Worm (Caenorhabditis elegans) whole organism, late embryonic: Measurements from ENCODE around the gene C26D10.4.

Experiments used
- C08G9.2 ChIP-seq: sonication (generic microtip); optimal IDR thresholded peaks from 2 replicates; lab custom pipeline; 2016; ENCODE audit warnings: mild to moderate bottlenecking, missing genetic modification characterization, moderate library complexity, missing compliant biosample characterization
- K02D7.2 ChIP-seq: sonication (generic microtip); optimal IDR thresholded peaks from 2 replicates; lab custom pipeline; 2017; ENCODE audit warnings: mild to moderate bottlenecking, missing genetic modification characterization, missing compliant biosample characterization
- K09A11.1 ChIP-seq: sonication (generic microtip); optimal IDR thresholded peaks from 2 replicates; lab custom pipeline; 2017; ENCODE audit warnings: antibody characterized with exemption, mild to moderate bottlenecking, missing genetic modification characterization, missing compliant biosample characterization; ENCODE audit not compliant: insufficient read depth
- T23F11.4 ChIP-seq: fragments of 200-800 bp; sonication (Bioruptor generic); optimal IDR thresholded peaks from 2 replicates; lab custom pipeline; 2018; ENCODE audit warnings: mild to moderate bottlenecking, missing genetic modification characterization, missing compliant biosample characterization
- ahr-1 ChIP-seq: sonication (generic microtip); optimal IDR thresholded peaks from 2 replicates; lab custom pipeline; 2016; ENCODE audit warnings: missing genetic modification characterization, missing compliant biosample characterization
- ama-1 ChIP-seq: fragments of 150-350 bp; optimal IDR thresholded peaks from 2 replicates; lab custom pipeline; 2014
- ceh-14 ChIP-seq: sonication (generic microtip); optimal IDR thresholded peaks from 2 replicates; lab custom pipeline; 2016; ENCODE audit warnings: missing genotype, missing genetic modification characterization, missing compliant biosample characterization
- ceh-18 ChIP-seq: sonication (generic microtip); optimal IDR thresholded peaks from 2 replicates; lab custom pipeline; 2016; ENCODE audit warnings: missing genetic modification characterization, missing compliant biosample characterization
- ceh-2 ChIP-seq: sonication (generic microtip); optimal IDR thresholded peaks from 2 replicates; lab custom pipeline; 2016; ENCODE audit warnings: missing genotype, missing genetic modification characterization, missing compliant biosample characterization
- ceh-24 ChIP-seq: sonication (generic microtip); optimal IDR thresholded peaks from 2 replicates; lab custom pipeline; 2016; ENCODE audit warnings: mild to moderate bottlenecking, missing genetic modification characterization, missing compliant biosample characterization
- ceh-45 ChIP-seq: fragments of 200-800 bp; sonication (Bioruptor generic); IDR thresholded peaks from 2 replicates; pipeline ENCODE4 v1.3.6; 2022; ENCODE audit warnings: missing genetic modification reagents, missing genetic modification characterization, missing compliant biosample characterization
- ceh-48 ChIP-seq: sonication (generic microtip); optimal IDR thresholded peaks from 2 replicates; lab custom pipeline; 2016; ENCODE audit warnings: missing genetic modification characterization, inconsistent platforms, missing compliant biosample characterization
- ceh-9 ChIP-seq: sonication (generic microtip); optimal IDR thresholded peaks from 2 replicates; lab custom pipeline; 2016; ENCODE audit warnings: mild to moderate bottlenecking, missing genetic modification characterization, inconsistent platforms, missing compliant biosample characterization
- che-1 ChIP-seq: sonication (generic microtip); optimal IDR thresholded peaks from 2 replicates; lab custom pipeline; 2016; ENCODE audit warnings: mild to moderate bottlenecking, missing genetic modification characterization, missing compliant biosample characterization
- elt-2 ChIP-seq: sonication (generic microtip); optimal IDR thresholded peaks from 2 replicates; lab custom pipeline; 2016; ENCODE audit warnings: missing genetic modification reagents, missing genetic modification characterization, missing compliant biosample characterization
- elt-4 ChIP-seq: sonication (generic microtip); optimal IDR thresholded peaks from 2 replicates; lab custom pipeline; 2016; ENCODE audit warnings: missing genetic modification characterization, missing compliant biosample characterization
- fax-1 ChIP-seq: sonication (generic microtip); optimal IDR thresholded peaks from 2 replicates; lab custom pipeline; 2016; ENCODE audit warnings: missing genotype, missing genetic modification characterization, missing compliant biosample characterization
- gmeb-2 ChIP-seq: sonication (generic microtip); optimal IDR thresholded peaks from 2 replicates; lab custom pipeline; 2016; ENCODE audit warnings: missing genetic modification characterization, inconsistent platforms, missing compliant biosample characterization
- hlh-6 ChIP-seq: sonication (generic microtip); optimal IDR thresholded peaks from 2 replicates; lab custom pipeline; 2016; ENCODE audit warnings: missing genotype, missing genetic modification characterization, missing compliant biosample characterization
- hlh-8 ChIP-seq: sonication (generic microtip); optimal IDR thresholded peaks from 2 replicates; lab custom pipeline; 2016; ENCODE audit warnings: missing genotype, missing genetic modification characterization, missing compliant biosample characterization
- lim-6 ChIP-seq: sonication (generic microtip); optimal IDR thresholded peaks from 2 replicates; lab custom pipeline; 2016; ENCODE audit warnings: missing genetic modification characterization, missing compliant biosample characterization
- mec-3 ChIP-seq: sonication (generic microtip); optimal IDR thresholded peaks from 2 replicates; lab custom pipeline; 2016; ENCODE audit warnings: borderline replicate concordance, missing genetic modification characterization, missing compliant biosample characterization
- nfya-1 ChIP-seq: sonication (generic microtip); optimal IDR thresholded peaks from 2 replicates; lab custom pipeline; 2017; ENCODE audit warnings: missing genetic modification characterization, mild to moderate bottlenecking, missing compliant biosample characterization, antibody characterized with exemption, moderate library complexity
- nhr-11 ChIP-seq: fragments of 150-350 bp; optimal IDR thresholded peaks from 2 replicates; lab custom pipeline; 2014; ENCODE audit warnings: missing biosample characterization, missing genetic modification characterization
- nhr-232 ChIP-seq: sonication (generic microtip); optimal IDR thresholded peaks from 2 replicates; lab custom pipeline; 2016; ENCODE audit warnings: missing genetic modification characterization, missing compliant biosample characterization
- odd-2 ChIP-seq: sonication (generic microtip); optimal IDR thresholded peaks from 2 replicates; lab custom pipeline; 2017; ENCODE audit warnings: antibody characterized with exemption, mild to moderate bottlenecking, missing genetic modification characterization, missing compliant biosample characterization
- pat-9 ChIP-seq: fragments of 200-800 bp; sonication (Bioruptor generic); optimal IDR thresholded peaks from 2 replicates; lab custom pipeline; 2018; ENCODE audit warnings: mild to moderate bottlenecking, missing genetic modification characterization, moderate library complexity, missing compliant biosample characterization
- pax-1 ChIP-seq: fragments of 150-350 bp; optimal IDR thresholded peaks from 2 replicates; lab custom pipeline; 2014; ENCODE audit warnings: missing biosample characterization, missing genetic modification characterization
- pha-2 ChIP-seq: sonication (generic microtip); optimal IDR thresholded peaks from 2 replicates; lab custom pipeline; 2017; ENCODE audit warnings: mild to moderate bottlenecking, missing genetic modification characterization, missing compliant biosample characterization
- pqm-1 ChIP-seq: sonication (generic microtip); optimal IDR thresholded peaks from 2 replicates; lab custom pipeline; 2016; ENCODE audit warnings: missing genetic modification characterization, missing compliant biosample characterization
- ref-2 ChIP-seq: sonication (generic microtip); optimal IDR thresholded peaks from 2 replicates; lab custom pipeline; 2016; ENCODE audit warnings: missing genetic modification characterization, missing compliant biosample characterization
- rnt-1 ChIP-seq: sonication (generic microtip); optimal IDR thresholded peaks from 2 replicates; lab custom pipeline; 2016; ENCODE audit warnings: missing genetic modification characterization, missing compliant biosample characterization
- sox-2 ChIP-seq: fragments of 200-800 bp; sonication (Bioruptor generic); IDR thresholded peaks from 2 replicates; pipeline ENCODE4 v1.3.6; 2022; ENCODE audit warnings: missing genetic modification reagents, missing genetic modification characterization, missing compliant biosample characterization
- sox-4 ChIP-seq: sonication (generic microtip); optimal IDR thresholded peaks from 2 replicates; lab custom pipeline; 2017; ENCODE audit warnings: mild to moderate bottlenecking, missing genetic modification characterization, inconsistent platforms, missing compliant biosample characterization
- syd-9 ChIP-seq: sonication (generic microtip); optimal IDR thresholded peaks from 2 replicates; lab custom pipeline; 2016; ENCODE audit warnings: mild to moderate bottlenecking, missing genetic modification characterization, moderate library complexity, missing compliant biosample characterization
- tbx-7 ChIP-seq: sonication (generic microtip); optimal IDR thresholded peaks from 2 replicates; lab custom pipeline; 2016; ENCODE audit warnings: missing genotype, missing genetic modification characterization, missing compliant biosample characterization
- ttx-3 ChIP-seq: sonication (generic microtip); optimal IDR thresholded peaks from 2 replicates; lab custom pipeline; 2016; ENCODE audit warnings: missing genetic modification reagents, missing genetic modification characterization, missing compliant biosample characterization
- unc-42 ChIP-seq: sonication (generic microtip); optimal IDR thresholded peaks from 2 replicates; lab custom pipeline; 2016; ENCODE audit warnings: missing genotype, missing genetic modification characterization, missing compliant biosample characterization
- unc-86 ChIP-seq: sonication (generic microtip); optimal IDR thresholded peaks from 2 replicates; lab custom pipeline; 2016; ENCODE audit warnings: missing genetic modification characterization, missing compliant biosample characterization
- zip-5 ChIP-seq: sonication (generic microtip); optimal IDR thresholded peaks from 2 replicates; lab custom pipeline; 2016; ENCODE audit warnings: missing genetic modification characterization, missing compliant biosample characterization

Gene C26D10.4

DNA sequence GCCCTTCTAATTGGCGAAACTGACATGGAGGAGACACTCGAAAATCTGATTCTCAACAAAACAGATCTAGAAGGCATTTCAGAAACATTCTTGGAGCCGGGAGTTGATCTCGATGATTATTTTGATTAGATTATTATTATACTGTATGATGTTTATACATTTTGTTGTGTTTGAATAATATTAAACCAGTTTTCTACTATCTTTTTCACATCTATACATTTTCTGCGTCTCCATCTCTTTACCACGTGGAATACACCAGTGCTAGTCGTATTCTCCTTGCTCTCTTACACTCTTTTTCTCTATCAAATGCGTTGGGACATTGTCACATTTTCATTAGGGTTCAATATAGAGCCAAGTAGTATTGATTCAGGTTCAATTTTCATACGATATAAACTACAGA lies at the start of gene C26D10.4:
TSS of gene C26D10.4 (plus strand) at position 301 of the 400 bp plus-strand sequence.
- TF ChIP-seq K09A11.1 (tag; lab: Kevin White, UChicago): no peak
- no peak for TF ChIP-seq fax-1
- no peak for TF ChIP-seq tbx-7 (tag; lab: Kevin White, UChicago)
- TF ChIP-seq ttx-3 (tag; lab: Kevin White, UChicago): no peak
- no peak for TF ChIP-seq che-1 (tag; lab: Kevin White, UChicago)
- no peak for TF ChIP-seq lim-6 (tag; lab: Kevin White, UChicago)
- TF ChIP-seq ceh-2 (tag; lab: Kevin White, UChicago): no peak
- no peak for TF ChIP-seq ama-1 (lab: Kevin White, UChicago)

DNA sequence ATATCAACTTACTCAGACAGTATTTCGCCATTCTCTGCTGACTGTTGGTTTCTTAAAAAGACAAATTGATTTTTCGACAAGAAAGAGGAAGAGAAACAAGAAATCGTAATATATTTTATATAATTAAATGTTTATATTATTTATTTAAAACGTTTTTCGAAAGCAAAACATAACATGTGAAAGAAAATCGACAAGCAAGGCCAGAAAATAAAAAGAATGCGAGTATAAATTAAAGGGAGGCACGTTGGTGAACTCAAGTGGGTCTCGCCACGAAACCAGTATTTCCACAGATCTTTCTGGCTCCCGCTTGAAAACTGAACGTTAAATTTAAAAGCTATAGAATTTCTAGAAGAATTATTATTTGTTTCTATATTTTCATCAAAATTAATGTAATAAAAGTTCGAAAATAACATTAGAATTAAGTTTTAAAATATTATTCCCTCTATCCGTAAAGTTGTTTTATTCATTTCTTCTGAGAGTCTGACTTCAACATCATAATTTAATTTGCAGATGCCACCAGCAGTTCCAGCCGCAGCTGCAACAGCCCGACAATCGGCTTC lies 46.3 kb upstream of the C26D10.4 start, which contains the start of the genes nst-1 and cct-4:
TSS of gene nst-1 (minus strand) at position 51 of the 560 bp plus-strand sequence.
TSS of gene cct-4 (plus strand) at position 510 of the 560 bp plus-strand sequence.
- TF ChIP-seq lim-6 (tag; lab: Kevin White, UChicago): no peak
- TF ChIP-seq pqm-1 (tag; lab: Kevin White, UChicago): no peak
- TF ChIP-seq nfya-1 (tag; lab: Kevin White, UChicago): no peak
- TF ChIP-seq nhr-11 (tag; lab: Kevin White, UChicago): no peak
- TF ChIP-seq K02D7.2 (tag; lab: Kevin White, UChicago): no peak
- TF ChIP-seq ceh-9 (tag; lab: Kevin White, UChicago): no peak
- TF ChIP-seq pax-1 (tag; lab: Kevin White, UChicago): no peak
- TF ChIP-seq unc-42 (tag; lab: Kevin White, UChicago): no peak
- TF ChIP-seq nhr-232 (tag; lab: Kevin White, UChicago): no peak

DNA sequence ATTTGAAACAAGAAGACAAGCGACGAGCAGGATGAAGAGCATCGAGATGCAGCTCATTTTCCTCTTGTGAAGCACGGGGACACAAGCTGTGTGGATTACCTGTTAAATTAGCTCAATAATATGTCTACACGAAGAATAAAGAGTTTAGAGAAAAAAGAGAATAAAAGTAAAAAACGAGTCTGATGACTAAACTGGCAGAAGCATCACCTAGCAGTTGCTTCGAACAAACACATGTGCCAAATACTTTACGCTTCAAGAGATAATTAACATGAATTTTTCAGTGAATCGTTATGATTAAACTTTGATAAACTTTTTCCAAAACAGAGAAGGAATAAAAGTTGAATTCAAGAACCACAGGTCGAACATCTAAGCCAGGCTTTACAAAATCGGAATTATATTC lies 34.3 kb upstream of the C26D10.4 start, which contains the start of gene nlp-55:
TSS of gene nlp-55 (minus strand) at position 101 of the 400 bp plus-strand sequence.
- TF ChIP-seq ttx-3 (tag; lab: Kevin White, UChicago) (no peak), fax-1 (no peak), pat-9 (tag; lab: Kevin White, UChicago) (no peak), sox-2 (GFP tag; lab: Robert Waterston, UW) (no peak), C08G9.2 (tag; lab: Kevin White, UChicago) (no peak), odd-2 (tag; lab: Kevin White, UChicago) (no peak), ref-2 (no peak), hlh-6 (tag; lab: Kevin White, UChicago) (no peak), pha-2 (tag; lab: Kevin White, UChicago) (no peak), nhr-232 (tag; lab: Kevin White, UChicago) (no peak), ceh-48 (tag; lab: Kevin White, UChicago) (no peak), sox-4 (no peak), T23F11.4 (GFP tag; lab: Kevin White, UChicago) (no peak), tbx-7 (tag; lab: Kevin White, UChicago) (no peak), elt-4 (tag; lab: Kevin White, UChicago) (no peak), rnt-1 (tag; lab: Kevin White, UChicago) (no peak), hlh-8 (tag; lab: Kevin White, UChicago) (no peak), ceh-45 (GFP tag; lab: Robert Waterston, UW) (no peak), mec-3 (no peak), ceh-18 (tag; lab: Kevin White, UChicago) (no peak)

DNA sequence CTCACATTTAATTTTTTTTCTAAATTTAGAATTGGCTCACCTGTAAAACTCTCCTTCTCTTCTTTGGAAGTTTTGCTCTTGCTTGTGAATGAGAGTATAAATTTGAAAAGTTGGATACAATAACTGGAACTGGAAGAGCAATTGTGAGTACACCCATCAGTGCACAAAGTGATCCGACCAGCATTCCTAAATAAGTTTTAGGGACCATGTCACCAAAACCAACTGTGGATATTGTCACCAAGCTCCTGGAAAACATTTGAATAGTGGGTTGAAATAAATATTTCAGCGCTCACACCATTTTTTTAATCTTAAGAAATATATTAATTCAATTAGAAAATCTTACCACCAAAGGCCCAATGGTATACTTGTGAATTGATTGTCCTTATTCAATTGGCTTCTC lies 21.2 kb upstream of the C26D10.4 start:
- no peak for TF ChIP-seq ahr-1
- TF ChIP-seq sox-2 (GFP tag; lab: Robert Waterston, UW): no peak
- no peak for TF ChIP-seq ceh-14 (tag; lab: Kevin White, UChicago)
- no peak for TF ChIP-seq syd-9 (tag; lab: Kevin White, UChicago)
- TF ChIP-seq zip-5 (tag; lab: Kevin White, UChicago): no peak
- no peak for TF ChIP-seq ceh-2 (tag; lab: Kevin White, UChicago)
- no peak for TF ChIP-seq unc-86 (tag; lab: Kevin White, UChicago)
- no peak for TF ChIP-seq hlh-8 (tag; lab: Kevin White, UChicago)
- no peak for TF ChIP-seq ceh-24 (tag; lab: Kevin White, UChicago)
- no peak for TF ChIP-seq T23F11.4 (GFP tag; lab: Kevin White, UChicago)
- no peak for TF ChIP-seq mec-3
- TF ChIP-seq gmeb-2 (tag; lab: Kevin White, UChicago): no peak
- TF ChIP-seq elt-2 (tag; lab: Kevin White, UChicago): no peak
- TF ChIP-seq ceh-48 (tag; lab: Kevin White, UChicago): no peak
